Worm (Caenorhabditis elegans): ENCODE measurements around the gene rps-9.

The rps-9 gene

DNA sequence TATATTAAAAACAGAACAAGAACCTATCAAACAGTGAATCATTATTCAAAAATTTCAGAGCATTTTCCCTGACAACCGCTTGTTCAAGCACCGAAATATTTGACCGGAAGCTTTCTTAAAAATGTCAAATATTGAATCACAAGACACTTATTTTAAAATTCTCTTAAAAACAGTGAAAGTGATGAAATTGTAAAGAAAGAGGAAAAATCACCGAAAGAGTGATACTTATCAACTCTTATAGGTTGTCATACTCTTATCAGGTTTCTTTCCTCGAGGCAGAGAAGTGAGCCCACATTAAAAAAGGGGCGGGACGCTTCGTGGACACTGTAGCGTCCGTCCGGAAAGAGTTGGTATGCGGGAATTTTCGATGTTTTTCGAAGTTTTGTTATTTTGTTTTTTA, 27.6 kb upstream of the rps-9 start:
- peak; percentile 72 for TF ChIP-seq elt-2 (tag; optimal IDR thresholded peaks at IDR 0.05)
- TF ChIP-seq blmp-1 (tag; optimal IDR thresholded peaks at IDR 0.05): no peak

- no peak for TF ChIP-seq efl-3 (GFP tag; optimal IDR thresholded peaks at IDR 0.05)
- no peak for TF ChIP-seq nhr-11 (tag; optimal IDR thresholded peaks at IDR 0.05)
- no peak for TF ChIP-seq nhr-85 (tag)
- TF ChIP-seq nhr-237 (tag; optimal IDR thresholded peaks at IDR 0.05): no peak
- TF ChIP-seq elt-2 (tag; optimal IDR thresholded peaks at IDR 0.05): peak; percentile 9
- TF ChIP-seq aly-2 (tag; optimal IDR thresholded peaks at IDR 0.05): no peak
- TF ChIP-seq alr-1 (tag; optimal IDR thresholded peaks at IDR 0.05; ENCODE audit: borderline replicate concordance): no peak
Observed at ce11 chrII:11153080-11153479, 26.9 kb upstream of the rps-9 start.

- TF ChIP-seq hlh-17 (GFP tag; optimal IDR thresholded peaks at IDR 0.05; ENCODE audit: borderline replicate concordance) (no peak), grh-1 (GFP tag; IDR thresholded peaks at IDR 0.05) (no peak), lin-35 (GFP tag; optimal IDR thresholded peaks at IDR 0.05) (no peak), ceh-8 (GFP tag; optimal IDR thresholded peaks at IDR 0.05) (no peak), mep-1 (tag; optimal IDR thresholded peaks at IDR 0.05) (no peak), nhr-19 (GFP tag; conservative IDR thresholded peaks at IDR 0.05) (no peak), snpc-4 (tag; optimal IDR thresholded peaks at IDR 0.05) (no peak), aly-2 (tag; optimal IDR thresholded peaks at IDR 0.05) (no peak)
Observed at ce11 chrII:11152495-11152894, 26.3 kb upstream of the rps-9 start, which contains the start of gene pqm-1. Gene pqm-1 (minus strand): TSS chrII:11152595.

ce11 chrII:11150976-11151375, 24.8 kb upstream of the rps-9 start:
- no peak for TF ChIP-seq ceh-82 (tag; optimal IDR thresholded peaks at IDR 0.05)
- TF ChIP-seq elt-2 (tag; optimal IDR thresholded peaks at IDR 0.05): peak; percentile 97
- TF ChIP-seq C04F5.9 (tag; optimal IDR thresholded peaks at IDR 0.05): no peak
- TF ChIP-seq mdl-1 (tag; optimal IDR thresholded peaks at IDR 0.05): peak in 1 of 2 experiments; percentile 40
- peak; percentile 35 for TF ChIP-seq nhr-90 (tag; optimal IDR thresholded peaks at IDR 0.05; ENCODE audit: poor library complexity)
- no peak for TF ChIP-seq efl-1 (optimal IDR thresholded peaks at IDR 0.05)
- peak in 1 of 2 experiments; percentile 41 for TF ChIP-seq efl-1 (GFP tag; optimal IDR thresholded peaks at IDR 0.05 in 1 of 2)
- TF ChIP-seq nhr-71 (tag; optimal IDR thresholded peaks at IDR 0.05): peak; percentile 33
- TF ChIP-seq lin-35 (GFP tag; optimal IDR thresholded peaks at IDR 0.05): peak in 1 of 2 experiments; percentile 52
- TF ChIP-seq unc-98 (GFP tag; IDR thresholded peaks at IDR 0.05): no peak
- no peak for TF ChIP-seq unc-86 (tag; optimal IDR thresholded peaks at IDR 0.05)

ce11 chrII:11149866-11150685, 23.9 kb upstream of the rps-9 start:
- TF ChIP-seq ztf-11 (tag; optimal IDR thresholded peaks at IDR 0.05) (no peak), lin-35 (GFP tag; optimal IDR thresholded peaks at IDR 0.05) (peak in 1 of 2 experiments; percentile 62), nhr-11 (tag; optimal IDR thresholded peaks at IDR 0.05) (no peak), efl-3 (GFP tag; optimal IDR thresholded peaks at IDR 0.05) (no peak), egl-13 (tag; optimal IDR thresholded peaks at IDR 0.05) (no peak), rnt-1 (tag; optimal IDR thresholded peaks at IDR 0.05) (no peak), unc-86 (tag; optimal IDR thresholded peaks at IDR 0.05) (no peak), hlh-4 (tag; optimal IDR thresholded peaks at IDR 0.05) (no peak), skn-1 (tag; optimal IDR thresholded peaks at IDR 0.05) (no peak), lir-3 (tag; optimal IDR thresholded peaks at IDR 0.05; ENCODE audit: poor library complexity) (no peak), sox-4 (tag; optimal IDR thresholded peaks at IDR 0.05) (no peak), ceh-63 (GFP tag; optimal IDR thresholded peaks at IDR 0.05) (no peak), nhr-237 (tag; optimal IDR thresholded peaks at IDR 0.05) (no peak), F16B12.6 (tag; optimal IDR thresholded peaks at IDR 0.05) (no peak), elt-2 (tag; optimal IDR thresholded peaks at IDR 0.05) (peak; percentile 60), unc-30 (tag; optimal IDR thresholded peaks at IDR 0.05) (no peak), fkh-10 (GFP tag; optimal IDR thresholded peaks at IDR 0.05) (no peak), nhr-90 (tag; optimal IDR thresholded peaks at IDR 0.05; ENCODE audit: poor library complexity) (peak; percentile 33), vab-15 (tag; optimal IDR thresholded peaks at IDR 0.05) (no peak), pax-3 (tag; optimal IDR thresholded peaks at IDR 0.05) (no peak), lsy-2 (tag; optimal IDR thresholded peaks at IDR 0.05) (no peak), Y116A8C.19 (tag; optimal IDR thresholded peaks at IDR 0.05; ENCODE audit: borderline replicate concordance) (no peak), nhr-85 (tag) (peak; percentile 55), mep-1 (tag; optimal IDR thresholded peaks at IDR 0.05) (no peak), ceh-88 (GFP tag; IDR thresholded peaks at IDR 0.05) (no peak), fkh-4 (tag; optimal IDR thresholded peaks at IDR 0.05; ENCODE audit: borderline replicate concordance) (no peak)

Measured in whole organism, L1 larva.